Fruit fly (Drosophila melanogaster) whole organism, embryonic: ENCODE measurements around the gene 7B2.

Source experiments
- Blimp-1 ChIP-seq: fragments of 200-800 bp; sonication (Bioruptor generic); optimal IDR thresholded peaks from 3 replicates; lab custom pipeline; 2018; ENCODE audit warnings: missing biosample characterization, missing genetic modification characterization, mild to moderate bottlenecking, moderate library complexity, missing genetic modification reagents
- Bteb2 ChIP-seq: fragments of 200-800 bp; sonication (Bioruptor generic); optimal IDR thresholded peaks from 2 replicates; lab custom pipeline; 2016; ENCODE audit warnings: missing biosample characterization, missing genetic modification characterization
- CG11085 ChIP-seq: fragments of 200-800 bp; sonication (Bioruptor generic); IDR thresholded peaks from 2 replicates; pipeline ENCODE4 v1.3.6; 2022; ENCODE audit warnings: missing biosample characterization, missing genetic modification characterization
- CG12155 ChIP-seq: fragments of 200-800 bp; sonication (Bioruptor generic); optimal IDR thresholded peaks from 3 replicates; lab custom pipeline; 2016; ENCODE audit warnings: missing biosample characterization, missing genetic modification characterization
- CG12299 ChIP-seq: fragments of 200-800 bp; sonication (Bioruptor generic); optimal IDR thresholded peaks from 2 replicates; lab custom pipeline; 2018; ENCODE audit warnings: missing biosample characterization, mild to moderate bottlenecking, missing genetic modification characterization
- CG12769 ChIP-seq: fragments of 200-800 bp; sonication (Bioruptor generic); optimal IDR thresholded peaks from 2 replicates; lab custom pipeline; 2019; ENCODE audit warnings: missing biosample characterization, mild to moderate bottlenecking, missing genetic modification characterization, moderate library complexity
- CG13287 ChIP-seq: fragments of 200-800 bp; sonication (Bioruptor generic); IDR thresholded peaks from 2 replicates; pipeline ENCODE4 v1.3.6; 2022; ENCODE audit warnings: missing biosample characterization, missing genetic modification characterization; ENCODE audit not compliant: partially characterized antibody
- CG13894 ChIP-seq: fragments of 200-800 bp; sonication (Bioruptor generic); optimal IDR thresholded peaks from 3 replicates; lab custom pipeline; 2018; ENCODE audit warnings: missing biosample characterization, mild to moderate bottlenecking, missing genetic modification characterization, moderate library complexity
- CG15514 ChIP-seq: fragments of 200-800 bp; sonication (Bioruptor generic); optimal IDR thresholded peaks from 3 replicates; lab custom pipeline; 2017; ENCODE audit warnings: missing biosample characterization, missing genetic modification characterization, mild to moderate bottlenecking, moderate library complexity, missing genetic modification reagents
- CG2875 ChIP-seq: fragments of 200-800 bp; sonication (Bioruptor generic); optimal IDR thresholded peaks from 2 replicates; lab custom pipeline; 2017; ENCODE audit warnings: missing biosample characterization, mild to moderate bottlenecking, missing genetic modification characterization, missing genetic modification reagents
- CG31441 ChIP-seq: fragments of 200-800 bp; sonication (Bioruptor generic); IDR thresholded peaks from 2 replicates; pipeline ENCODE4 v1.3.6; 2022; ENCODE audit warnings: missing biosample characterization, missing genetic modification characterization
- CG32532 ChIP-seq: fragments of 200-800 bp; sonication (Bioruptor generic); IDR thresholded peaks from 2 replicates; pipeline ENCODE4 v1.3.6; 2022; ENCODE audit warnings: missing biosample characterization, missing genetic modification characterization
- CG3281 ChIP-seq: fragments of 200-800 bp; sonication (Bioruptor generic); optimal IDR thresholded peaks from 3 replicates; lab custom pipeline; 2017; ENCODE audit warnings: missing biosample characterization, mild to moderate bottlenecking, missing genetic modification characterization
- CG42726 ChIP-seq: fragments of 200-800 bp; sonication (Bioruptor generic); IDR thresholded peaks from 2 replicates; pipeline ENCODE4 v1.3.6; 2022; ENCODE audit warnings: missing biosample characterization, missing genetic modification characterization; ENCODE audit not compliant: partially characterized antibody
- CG6175 ChIP-seq: fragments of 200-800 bp; sonication (Bioruptor generic); IDR thresholded peaks from 3 replicates; pipeline ENCODE4 v1.3.6; 2022; ENCODE audit warnings: missing biosample characterization, missing genetic modification characterization
- CG6791 ChIP-seq: fragments of 200-800 bp; sonication (Bioruptor generic); IDR thresholded peaks from 3 replicates; pipeline ENCODE4 v1.3.6; 2022; ENCODE audit warnings: missing biosample characterization, missing genetic modification characterization; ENCODE audit not compliant: partially characterized antibody
- CG7271 ChIP-seq: fragments of 200-800 bp; sonication (Bioruptor generic); optimal IDR thresholded peaks from 2 replicates; lab custom pipeline; 2018; ENCODE audit warnings: missing biosample characterization, mild to moderate bottlenecking, missing genetic modification characterization, moderate library complexity
- CG7372 ChIP-seq: fragments of 200-800 bp; sonication (Bioruptor generic); IDR thresholded peaks from 2 replicates; pipeline ENCODE4 v1.3.6; 2022; ENCODE audit warnings: missing biosample characterization, missing genetic modification characterization
- CG7745 ChIP-seq: fragments of 200-800 bp; sonication (Bioruptor generic); optimal IDR thresholded peaks from 2 replicates; lab custom pipeline; 2018; ENCODE audit warnings: missing biosample characterization, mild to moderate bottlenecking, missing genetic modification characterization, moderate library complexity
- CG9727 ChIP-seq: fragments of 200-800 bp; sonication (Bioruptor generic); optimal IDR thresholded peaks from 3 replicates; lab custom pipeline; 2017; ENCODE audit warnings: missing biosample characterization, mild to moderate bottlenecking, missing genetic modification characterization
- CG9932 ChIP-seq: fragments of 200-800 bp; sonication (Bioruptor generic); IDR thresholded peaks from 2 replicates; pipeline ENCODE4 v1.3.6; 2022; ENCODE audit warnings: missing biosample characterization, missing genetic modification characterization
- Deaf1 ChIP-seq: fragments of 200-800 bp; optimal IDR thresholded peaks from 3 replicates; lab custom pipeline; 2019; ENCODE audit warnings: missing biosample characterization, mild to moderate bottlenecking, missing genetic modification characterization, moderate library complexity
- Eip74EF ChIP-seq, 2 experiments: fragments of 200-800 bp in 1 of 2; fragments of >200 bp in 1 of 2; sonication (Bioruptor generic) in 1 of 2; optimal IDR thresholded peaks; 2 replicates each; lab custom pipeline; 2017 to 2019; ENCODE audit warnings: missing biosample characterization in 2 of 2, missing genetic modification characterization in 2 of 2, mild to moderate bottlenecking in 1 of 2, moderate library complexity in 1 of 2
- Ets65A ChIP-seq: fragments of 200-800 bp; sonication (Bioruptor generic); peaks from one replicate; lab custom pipeline; 2016; ENCODE audit warnings: missing biosample characterization, missing genetic modification characterization
- GATAe ChIP-seq: fragments of 200-800 bp; sonication (Bioruptor generic); conservative IDR thresholded peaks from 2 replicates; pipeline ENCODE4 v1.3.6; 2022; ENCODE audit warnings: missing biosample characterization, missing genetic modification characterization
- H15 ChIP-seq: fragments of 200-800 bp; sonication (Bioruptor generic); IDR thresholded peaks from 3 replicates; pipeline ENCODE4 v1.3.6; 2022; ENCODE audit warnings: missing biosample characterization, missing genetic modification characterization
- Mad ChIP-seq: fragments of 200-800 bp; sonication (Bioruptor generic); optimal IDR thresholded peaks from 2 replicates; lab custom pipeline; 2016; ENCODE audit warnings: missing biosample characterization, missing genetic modification characterization
- Nf-YC ChIP-seq: fragments of 200-800 bp; optimal IDR thresholded peaks from 3 replicates; lab custom pipeline; 2019; ENCODE audit warnings: missing biosample characterization, mild to moderate bottlenecking, missing genetic modification characterization, moderate library complexity
- NfI ChIP-seq: fragments of 200-800 bp; sonication (Bioruptor generic); optimal IDR thresholded peaks from 3 replicates; lab custom pipeline; 2018; ENCODE audit warnings: missing biosample characterization, mild to moderate bottlenecking, missing genetic modification characterization, moderate library complexity
- abd-A ChIP-seq: fragments of 200-800 bp; sonication (Bioruptor generic); optimal IDR thresholded peaks from 3 replicates; lab custom pipeline; 2019; ENCODE audit warnings: missing biosample characterization, mild to moderate bottlenecking, missing genetic modification characterization, moderate library complexity
- chinmo ChIP-seq: fragments of 200-800 bp; sonication (Bioruptor generic); IDR thresholded peaks from 4 replicates; pipeline ENCODE4 v1.3.6; 2022; ENCODE audit warnings: missing biosample characterization, missing genetic modification characterization; ENCODE audit not compliant: partially characterized antibody
- crol ChIP-seq: fragments of 200-800 bp; sonication (Bioruptor generic); IDR thresholded peaks from 2 replicates; pipeline ENCODE4 v1.3.6; 2022; ENCODE audit warnings: missing biosample characterization, missing genetic modification characterization
- ewg ChIP-seq: fragments of 200-800 bp; sonication (Bioruptor generic); optimal IDR thresholded peaks from 3 replicates; lab custom pipeline; 2017; ENCODE audit warnings: mild to moderate bottlenecking, missing biosample characterization, missing genetic modification reagents, missing genetic modification characterization
- exex ChIP-seq: fragments of 200-800 bp; sonication (Bioruptor generic); optimal IDR thresholded peaks from 4 replicates; lab custom pipeline; 2018; ENCODE audit warnings: missing biosample characterization, mild to moderate bottlenecking, missing genetic modification characterization, moderate library complexity
- ftz-f1 ChIP-seq: fragments of 200-800 bp; sonication (Bioruptor generic); optimal IDR thresholded peaks from 2 replicates; lab custom pipeline; 2016; ENCODE audit warnings: missing biosample characterization, missing genetic modification characterization
- fu2 ChIP-seq: fragments of 200-800 bp; sonication (Bioruptor generic); optimal IDR thresholded peaks from 2 replicates; lab custom pipeline; 2016; ENCODE audit warnings: missing biosample characterization, missing genetic modification characterization
- hkb ChIP-seq, 2 experiments: fragments of 200-800 bp in 1 of 2; fragments of >200 bp in 1 of 2; sonication (Bioruptor generic) in 1 of 2; IDR thresholded peaks in 1 of 2; optimal IDR thresholded peaks in 1 of 2; 2 replicates each; pipeline versions ENCODE4 v1.3.6 to Lab custom; 2017 to 2022; ENCODE audit warnings: missing biosample characterization in 1 of 2, missing genetic modification characterization in 1 of 2
- lbe ChIP-seq: fragments of 200-800 bp; sonication (Bioruptor generic); optimal IDR thresholded peaks from 2 replicates; lab custom pipeline; 2016; ENCODE audit warnings: missing biosample characterization, mild to moderate bottlenecking, missing genetic modification characterization
- nom ChIP-seq: fragments of 200-800 bp; sonication (Bioruptor generic); optimal IDR thresholded peaks from 2 replicates; lab custom pipeline; 2017; ENCODE audit warnings: missing biosample characterization, missing genetic modification characterization, mild to moderate bottlenecking, moderate library complexity, missing genetic modification reagents
- oc ChIP-seq: fragments of 200-800 bp; sonication (Bioruptor generic); optimal IDR thresholded peaks from 2 replicates; lab custom pipeline; 2018; ENCODE audit warnings: missing biosample characterization, mild to moderate bottlenecking, missing genetic modification characterization, moderate library complexity
- p53 ChIP-seq: fragments of 200-800 bp; sonication (Bioruptor generic); optimal IDR thresholded peaks from 2 replicates; lab custom pipeline; 2016; ENCODE audit warnings: missing biosample characterization, missing genetic modification characterization
- phol ChIP-seq: fragments of 200-800 bp; sonication (Bioruptor generic); optimal IDR thresholded peaks from 3 replicates; lab custom pipeline; 2018; ENCODE audit warnings: missing biosample characterization, mild to moderate bottlenecking, missing genetic modification characterization, moderate library complexity
- sima ChIP-seq: fragments of 200-800 bp; sonication (Bioruptor generic); optimal IDR thresholded peaks from 2 replicates; lab custom pipeline; 2016; ENCODE audit warnings: missing biosample characterization, missing genetic modification characterization
- sna ChIP-seq: fragments of 200-800 bp; sonication (Bioruptor generic); IDR thresholded peaks from 2 replicates; pipeline ENCODE4 v1.3.6; 2022; ENCODE audit warnings: missing biosample characterization, missing genetic modification characterization; ENCODE audit not compliant: partially characterized antibody
- sqz ChIP-seq: fragments of 200-800 bp; sonication (Bioruptor generic); optimal IDR thresholded peaks from 3 replicates; lab custom pipeline; 2018; ENCODE audit warnings: missing biosample characterization, mild to moderate bottlenecking, missing genetic modification characterization
- sug ChIP-seq: fragments of 200-800 bp; optimal IDR thresholded peaks from 2 replicates; lab custom pipeline; 2019; ENCODE audit warnings: missing biosample characterization, mild to moderate bottlenecking, missing genetic modification characterization, moderate library complexity
- tup ChIP-seq: fragments of 200-800 bp; sonication (Bioruptor generic); optimal IDR thresholded peaks from 2 replicates; lab custom pipeline; 2016; ENCODE audit warnings: missing biosample characterization, mild to moderate bottlenecking, missing genetic modification characterization, moderate library complexity
- zfh2 ChIP-seq: fragments of 200-800 bp; sonication (Bioruptor generic); optimal IDR thresholded peaks from 2 replicates; lab custom pipeline; 2016; ENCODE audit warnings: missing biosample characterization, missing genetic modification characterization

7B2 gene

dm6 chr3R:5363412-5363811 is 13.2 kb upstream of the 7B2 start (continued):
- no peak for TF ChIP-seq exex
- no peak for TF ChIP-seq hkb (optimal IDR thresholded peaks at IDR 0.05; lab: Kevin White, UChicago)
- TF ChIP-seq hkb (GFP tag; IDR thresholded peaks at IDR 0.05; lab: Robert Waterston, UW): 0 out of 2 replicates have a peak, but pooled peaks have one; percentile 15
- peak; percentile 50; the same call in 1 of the 2 replicates for TF ChIP-seq crol (GFP tag; lab: Robert Waterston, UW)
- no peak for TF ChIP-seq sima
- no peak for TF ChIP-seq CG32532 (GFP tag; lab: Robert Waterston, UW)
- peak; percentile 67 for TF ChIP-seq CG6175 (GFP tag; lab: Robert Waterston, UW)
- peak; percentile 83 for TF ChIP-seq sqz (GFP tag; lab: Kevin White, UChicago)
- peak; percentile 90 for TF ChIP-seq oc (tag; lab: Kevin White, UChicago)
- TF ChIP-seq phol: no peak
- no peak for TF ChIP-seq CG31441 (GFP tag; lab: Robert Waterston, UW)
- TF ChIP-seq CG6791 (GFP tag; lab: Robert Waterston, UW): no peak
- peak; percentile 79 for TF ChIP-seq nom
- peak; percentile 66 for TF ChIP-seq CG12769 (tag; lab: Kevin White, UChicago)
- peak; percentile 100 for TF ChIP-seq chinmo
- no peak for TF ChIP-seq CG12299 (tag; lab: Kevin White, UChicago)
- TF ChIP-seq p53 (GFP tag; lab: Kevin White, UChicago): no peak
- TF ChIP-seq Deaf1 (tag; lab: Kevin White, UChicago): no peak
- TF ChIP-seq Eip74EF (GFP tag; optimal IDR thresholded peaks at IDR 0.05; lab: Kevin White, UChicago): peak in 1 of 2 experiments; percentile 95
- no peak for TF ChIP-seq Mad
- peak; percentile 62 for TF ChIP-seq CG13894 (tag; lab: Kevin White, UChicago)
- TF ChIP-seq ftz-f1: peak; percentile 93
- peak; percentile 64 for TF ChIP-seq abd-A (tag; lab: Kevin White, UChicago)
- no peak for TF ChIP-seq fu2 (GFP tag; lab: Kevin White, UChicago)
- TF ChIP-seq CG7372 (GFP tag; lab: Robert Waterston, UW): peak; percentile 52
- peak; percentile 11 for TF ChIP-seq Blimp-1 (GFP tag; lab: Kevin White, UChicago)
- TF ChIP-seq sna (GFP tag; lab: Robert Waterston, UW): 0 out of 2 replicates have a peak, but pooled peaks have one; percentile 13
- peak; percentile 37; the same call in 1 of the 2 replicates for TF ChIP-seq CG13287
- no peak for TF ChIP-seq CG7271 (tag; lab: Kevin White, UChicago)
- peak; percentile 5 for TF ChIP-seq Ets65A (GFP tag; lab: Kevin White, UChicago)
- no peak for TF ChIP-seq CG12155 (GFP tag; lab: Kevin White, UChicago)
- no peak for TF ChIP-seq CG42726 (GFP tag; lab: Robert Waterston, UW)
- TF ChIP-seq zfh2 (GFP tag; lab: Kevin White, UChicago): no peak
- TF ChIP-seq ewg (GFP tag; lab: Kevin White, UChicago): no peak

- TF ChIP-seq CG9932 (GFP tag; lab: Robert Waterston, UW) (0 out of 2 replicates have a peak, but pooled peaks have one; percentile 16), CG9727 (GFP tag; lab: Kevin White, UChicago) (no peak), H15 (GFP tag; lab: Robert Waterston, UW) (0 out of 3 replicates have a peak, but pooled peaks have one; percentile 16), CG15514 (GFP tag; lab: Kevin White, UChicago) (peak; percentile 20), Nf-YC (peak; percentile 4), CG11085 (GFP tag; lab: Robert Waterston, UW) (no peak), tup (no peak), NfI (GFP tag; lab: Kevin White, UChicago) (no peak), sug (tag; lab: Kevin White, UChicago) (peak; percentile 39), GATAe (GFP tag; lab: Robert Waterston, UW) (no peak), lbe (GFP tag; lab: Kevin White, UChicago) (no peak), Bteb2 (GFP tag; lab: Kevin White, UChicago) (no peak), CG2875 (GFP tag; lab: Kevin White, UChicago) (no peak), CG3281 (no peak), CG7745 (tag; lab: Kevin White, UChicago) (no peak), exex (peak; percentile 71), Eip74EF (GFP tag; optimal IDR thresholded peaks at IDR 0.05; lab: Kevin White, UChicago) (peak in 1 of 2 experiments; percentile 79)
Observed at dm6 chr3R:5364539-5365273, 11.9 kb upstream of the 7B2 start.
